Worm (Caenorhabditis elegans) whole organism, L4/young adult: ENCODE measurements around the gene lmbr-1.

Experiments used
- W03F9.2 ChIP-seq: fragments of 150-350 bp; optimal IDR thresholded peaks from 2 replicates; lab custom pipeline; 2014; ENCODE audit warnings: missing biosample characterization, missing genetic modification characterization
- dao-5 ChIP-seq: sonication (generic microtip); optimal IDR thresholded peaks from 2 replicates; lab custom pipeline; 2016; ENCODE audit warnings: missing genotype, missing genetic modification characterization, moderate library complexity, missing compliant biosample characterization
- him-1 ChIP-seq: sonication (generic microtip); optimal IDR thresholded peaks from 2 replicates; lab custom pipeline; 2016; ENCODE audit warnings: missing genotype, missing genetic modification reagents, missing genetic modification characterization, missing compliant biosample characterization

The lmbr-1 gene

DNA sequence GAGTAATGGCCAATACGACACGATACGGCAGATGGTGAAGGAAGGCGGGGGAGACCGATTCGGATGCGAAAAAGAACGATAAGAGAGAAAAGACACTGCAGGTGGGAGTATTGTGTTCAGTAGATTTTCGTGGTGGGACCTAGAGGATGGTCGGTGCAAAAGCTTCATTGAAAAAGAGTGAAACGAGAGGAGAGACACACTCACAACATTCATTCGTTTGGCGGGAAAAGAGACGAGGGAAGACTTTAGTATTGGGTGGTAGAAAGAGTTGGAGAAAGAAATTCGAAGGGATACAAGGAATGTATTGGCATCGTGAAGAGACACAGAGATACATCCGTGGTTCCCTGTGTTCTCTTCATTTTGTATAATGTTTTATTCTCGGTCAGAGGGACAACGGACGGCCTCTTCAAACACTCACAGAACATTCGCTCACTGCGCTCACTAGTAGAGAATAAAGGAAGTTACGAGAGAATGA is 15.6 kb upstream of the lmbr-1 start:
- peak; percentile 46 for TF ChIP-seq W03F9.2
- TF ChIP-seq him-1 (tag; lab: Kevin White, UChicago) = no peak

- TF ChIP-seq W03F9.2 = peak; percentile 65
- TF ChIP-seq him-1 (tag; lab: Kevin White, UChicago) = no peak
These were observed 13.8 kb upstream of the lmbr-1 start, which contains the start of the genes R05D3.8 and rfp-1 for ce11 chrIII:8358213-8358672. Gene R05D3.8, minus strand, starts transcription at chrIII:8358327. Gene rfp-1, plus strand, starts transcription at chrIII:8358622.

ce11 chrIII:8363253-8364061 is 8.6 kb upstream of the lmbr-1 start, which contains the start of gene R05D3.3:
Gene R05D3.3, plus strand, starts transcription at chrIII:8364011.
- TF ChIP-seq W03F9.2 (no peak), dao-5 (tag; lab: Kevin White, UChicago) (no peak), him-1 (tag; lab: Kevin White, UChicago) (no peak)

DNA sequence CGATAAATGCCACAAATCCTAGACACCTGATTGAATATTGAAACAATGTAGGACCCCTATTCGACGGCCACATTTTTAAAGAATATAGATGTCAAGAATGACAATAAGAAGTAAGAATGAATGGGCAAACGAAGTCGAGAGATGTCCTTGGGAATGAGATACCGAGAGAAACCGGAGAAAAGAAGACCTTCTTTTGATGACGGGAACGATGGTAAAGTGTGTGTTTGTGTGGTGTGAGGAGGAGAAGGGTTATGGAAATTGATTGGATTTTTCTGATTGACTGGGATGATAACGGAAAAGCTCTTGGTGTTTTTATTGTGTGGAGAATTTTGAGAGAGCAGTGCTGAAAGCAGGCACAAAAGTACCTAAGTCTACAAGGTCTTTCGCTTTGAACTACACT is 3.4 kb upstream of the lmbr-1 start, which contains the start of gene R05D3.9:
Gene R05D3.9, minus strand, starts transcription at position 101 of the 400 bp plus-strand sequence.
- TF ChIP-seq dao-5 (tag; lab: Kevin White, UChicago) (no peak), him-1 (tag; lab: Kevin White, UChicago) (no peak), W03F9.2 (no peak)

DNA sequence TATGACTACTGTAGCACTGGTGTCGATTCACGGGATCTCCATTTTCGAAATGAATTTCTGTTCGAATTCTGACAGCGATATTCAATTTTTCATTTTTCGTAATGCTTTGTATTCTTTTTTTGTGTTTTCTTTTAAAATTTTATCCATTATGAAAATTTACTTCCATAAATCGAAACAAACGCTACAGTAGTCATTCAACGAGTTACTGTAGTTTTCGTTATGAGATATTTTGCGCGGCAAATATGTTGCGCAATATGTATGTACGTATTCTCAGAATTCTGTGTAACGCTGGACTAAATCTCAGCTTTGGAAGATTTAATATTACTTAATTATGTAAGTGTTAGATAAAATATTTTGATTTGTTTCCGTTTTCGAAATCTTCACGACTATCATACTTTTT is 2.9 kb upstream of the lmbr-1 start:
- no peak for TF ChIP-seq dao-5 (tag; lab: Kevin White, UChicago)
- no peak for TF ChIP-seq W03F9.2
- TF ChIP-seq him-1 (tag; lab: Kevin White, UChicago) = no peak

DNA sequence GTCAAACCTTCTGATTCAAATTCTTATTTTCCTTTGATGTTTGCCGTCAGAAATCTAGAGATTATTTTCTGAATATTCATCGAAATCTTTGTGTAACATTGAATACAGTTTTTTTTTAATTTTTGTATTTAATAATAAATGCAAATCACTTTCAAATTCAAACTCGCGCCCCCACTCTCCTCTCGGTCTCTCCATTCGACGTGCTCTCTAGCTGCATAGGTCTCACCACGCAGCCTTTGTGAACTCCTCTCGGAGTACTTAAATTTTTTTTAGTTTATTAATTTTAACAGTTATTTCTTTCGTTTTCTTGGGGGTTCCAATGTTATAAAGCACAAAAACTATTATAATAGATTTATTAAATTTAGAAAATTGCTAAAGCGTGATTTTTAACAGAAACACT is 1.9 kb upstream of the lmbr-1 start:
- TF ChIP-seq him-1 (tag; lab: Kevin White, UChicago) (no peak), dao-5 (tag; lab: Kevin White, UChicago) (no peak), W03F9.2 (no peak)

ce11 chrIII:8370846-8371257 is 1.2 kb upstream of the lmbr-1 start:
- peak; percentile 26 for TF ChIP-seq W03F9.2
- no peak for TF ChIP-seq dao-5 (tag; lab: Kevin White, UChicago)

DNA sequence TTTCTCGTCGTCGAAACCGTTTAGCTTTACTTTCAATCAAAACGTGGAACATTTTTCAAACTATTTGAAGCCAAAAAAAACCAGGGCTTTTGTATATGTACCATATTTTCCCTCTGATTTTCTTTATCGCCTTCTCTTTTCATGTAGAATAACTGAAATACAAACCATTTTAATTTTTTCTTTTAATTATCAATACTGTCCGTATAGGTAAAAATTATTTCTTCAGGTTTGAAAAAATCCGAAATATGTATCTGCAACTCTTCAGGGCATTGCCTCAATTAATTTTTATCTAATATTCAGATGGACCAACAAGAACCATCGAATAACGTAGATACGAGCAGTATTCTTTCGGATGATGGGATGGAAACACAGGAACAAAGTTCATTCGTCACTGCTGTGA is 2.9 kb downstream of the lmbr-1 start, which contains the start of gene met-2:
Gene met-2, plus strand, starts transcription at position 301 of the 400 bp plus-strand sequence.
- TF ChIP-seq W03F9.2 (no peak), dao-5 (tag; lab: Kevin White, UChicago) (no peak), him-1 (tag; lab: Kevin White, UChicago) (no peak)

DNA sequence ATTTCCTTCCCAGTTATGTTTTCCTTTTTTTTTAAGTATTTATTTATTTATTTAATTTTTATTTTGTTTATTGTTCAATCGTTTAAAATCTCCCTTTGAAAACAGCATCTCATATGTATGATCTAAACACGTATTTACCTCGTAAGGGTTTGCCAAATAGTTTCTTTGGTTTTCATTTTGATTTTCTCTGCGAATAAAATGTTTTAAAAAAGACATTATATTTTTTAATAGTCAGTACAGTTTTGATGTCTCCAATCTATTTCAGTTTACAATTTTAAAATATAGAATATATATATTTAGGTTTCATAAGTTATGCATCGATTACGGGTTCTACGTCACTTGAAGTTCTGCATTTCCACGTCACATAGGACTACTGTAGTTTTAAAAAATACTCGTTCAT is 8.6 kb downstream of the lmbr-1 start, which contains the start of gene R05D3.12:
Gene R05D3.12, plus strand, starts transcription at position 301 of the 400 bp plus-strand sequence.
- TF ChIP-seq W03F9.2 = no peak
- TF ChIP-seq him-1 (tag; lab: Kevin White, UChicago) = no peak
- no peak for TF ChIP-seq dao-5 (tag; lab: Kevin White, UChicago)

DNA sequence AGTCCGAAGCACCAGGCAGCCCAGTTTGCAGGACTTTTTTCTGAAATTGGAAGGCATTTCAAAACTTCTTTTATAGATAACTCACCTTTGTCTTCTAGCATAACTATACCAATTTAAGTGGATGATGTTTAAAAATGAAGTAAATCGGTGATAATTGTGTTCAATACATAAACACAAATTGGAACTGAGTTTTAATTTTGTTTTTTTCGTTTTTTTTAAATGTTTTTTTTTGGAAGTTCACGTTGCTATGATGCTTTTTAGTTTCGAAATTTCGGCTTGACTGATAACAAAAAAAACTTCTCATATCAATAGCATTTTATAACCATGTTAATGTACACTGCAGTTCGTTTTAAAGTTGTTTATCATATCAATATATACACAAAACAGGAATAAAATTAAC is 17.5 kb downstream of the lmbr-1 start, which contains the start of gene ZK353.4:
Gene ZK353.4, minus strand, starts transcription at position 101 of the 400 bp plus-strand sequence.
- TF ChIP-seq him-1 (tag; lab: Kevin White, UChicago) = peak; percentile 40
- TF ChIP-seq W03F9.2 = no peak

DNA sequence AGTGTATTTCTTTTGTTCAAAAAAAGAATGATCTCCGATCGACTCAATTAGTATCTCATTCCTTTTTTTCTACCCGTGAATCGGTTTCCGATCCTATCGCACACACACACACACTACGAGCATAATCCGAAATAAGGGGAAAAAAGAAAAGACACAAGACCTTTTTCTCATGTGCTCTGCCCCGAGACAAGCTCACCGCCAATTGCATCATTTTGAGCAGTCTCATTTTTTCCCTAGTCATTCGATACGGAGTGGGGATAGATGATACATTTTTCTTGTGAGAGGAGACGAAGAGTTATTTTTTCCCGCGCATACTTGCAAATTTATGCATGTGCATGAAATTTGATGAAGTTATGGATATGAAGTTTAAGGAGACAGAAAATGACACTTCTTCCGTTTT is 20.3 kb downstream of the lmbr-1 start:
- TF ChIP-seq W03F9.2 = no peak
- TF ChIP-seq him-1 (tag; lab: Kevin White, UChicago) = peak; percentile 54

DNA sequence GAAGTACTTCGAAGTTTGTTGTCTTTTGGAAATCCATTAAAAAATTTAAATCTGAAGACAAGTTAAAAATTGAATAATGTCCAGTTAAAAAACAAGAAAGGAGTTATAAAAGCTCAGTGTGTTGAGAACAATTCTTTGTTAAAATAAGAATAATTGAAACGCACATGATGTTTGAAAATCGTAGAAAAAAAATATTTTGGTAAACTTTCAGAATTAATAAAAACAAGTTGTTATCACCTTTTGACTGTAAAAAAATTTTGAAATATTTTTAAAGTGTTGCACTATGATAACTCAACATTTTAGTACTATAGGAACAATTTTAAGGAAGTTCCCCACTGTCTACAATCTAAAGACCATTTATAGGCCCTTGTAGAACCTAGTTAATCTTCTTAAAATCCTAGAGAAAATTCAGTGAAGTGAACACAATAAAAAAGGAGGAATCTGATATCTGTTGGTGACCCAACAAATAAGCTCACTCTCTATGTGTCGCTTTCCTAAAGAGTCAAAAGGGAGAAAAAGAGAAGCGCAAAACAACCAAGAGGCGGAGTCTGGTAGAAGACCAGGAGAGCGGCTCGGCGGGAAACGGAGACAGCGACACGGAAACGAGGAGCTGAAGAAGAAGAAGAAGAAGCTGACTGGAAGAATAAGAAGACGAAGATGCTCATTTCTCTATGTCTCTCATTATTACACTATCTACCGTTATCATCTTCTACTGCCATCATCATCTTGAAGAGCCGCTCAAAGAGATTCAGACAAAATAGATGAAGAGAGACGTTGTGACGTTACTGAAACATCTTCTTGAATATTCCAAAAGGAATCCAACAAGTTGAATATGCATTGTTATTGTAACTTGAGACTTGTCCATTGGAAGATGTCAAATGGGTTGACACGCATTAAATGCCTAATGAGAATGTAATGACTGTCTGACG is 22.6 kb downstream of the lmbr-1 start, which contains the start of gene ZK353.10:
Gene ZK353.10, minus strand, starts transcription at position 51 of the 929 bp plus-strand sequence.
- TF ChIP-seq him-1 (tag; lab: Kevin White, UChicago) (peak; percentile 41), dao-5 (tag; lab: Kevin White, UChicago) (no peak), W03F9.2 (no peak)

DNA sequence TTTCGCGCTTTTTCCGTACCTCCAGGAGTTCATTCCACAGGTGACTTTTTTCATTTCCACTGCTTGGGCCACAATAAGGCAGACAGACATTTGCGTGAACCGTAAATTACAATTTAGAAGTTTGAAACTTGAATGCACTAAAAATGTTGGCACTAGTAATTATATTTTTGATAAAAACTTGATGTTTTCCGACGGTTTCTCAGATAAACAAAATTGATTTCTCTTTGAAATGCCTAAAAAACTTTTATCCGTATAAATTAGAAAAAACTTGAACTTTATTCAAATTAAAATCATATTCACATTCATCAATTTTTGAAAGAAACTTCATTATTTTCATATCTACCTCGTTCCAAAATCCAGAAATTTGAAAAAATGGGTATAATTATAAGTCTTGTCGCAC is 23.6 kb downstream of the lmbr-1 start, which contains the start of gene ZK353.3:
Gene ZK353.3, plus strand, starts transcription at position 301 of the 400 bp plus-strand sequence.
- TF ChIP-seq dao-5 (tag; lab: Kevin White, UChicago) (no peak), W03F9.2 (no peak), him-1 (tag; lab: Kevin White, UChicago) (no peak)
